Worm (Caenorhabditis elegans) whole organism, L4/young adult: ENCODE data around the gene acp-6.

Source experiments
- W03F9.2 ChIP-seq: fragments of 150-350 bp; optimal IDR thresholded peaks from 2 replicates; lab custom pipeline; 2014; ENCODE audit warnings: missing biosample characterization, missing genetic modification characterization
- dao-5 ChIP-seq: sonication (generic microtip); optimal IDR thresholded peaks from 2 replicates; lab custom pipeline; 2016; ENCODE audit warnings: missing genotype, missing genetic modification characterization, moderate library complexity, missing compliant biosample characterization
- him-1 ChIP-seq: sonication (generic microtip); optimal IDR thresholded peaks from 2 replicates; lab custom pipeline; 2016; ENCODE audit warnings: missing genotype, missing genetic modification reagents, missing genetic modification characterization, missing compliant biosample characterization

The acp-6 gene

ce11 chrIV:6426089-6426715 is at the start of gene acp-6:
Gene acp-6, minus strand, starts transcription at chrIV:6426139.
- TF ChIP-seq him-1 (tag; lab: Kevin White, UChicago), result no peak
- no peak for TF ChIP-seq dao-5
- no peak for TF ChIP-seq W03F9.2 (tag; lab: Kevin White, UChicago)

DNA sequence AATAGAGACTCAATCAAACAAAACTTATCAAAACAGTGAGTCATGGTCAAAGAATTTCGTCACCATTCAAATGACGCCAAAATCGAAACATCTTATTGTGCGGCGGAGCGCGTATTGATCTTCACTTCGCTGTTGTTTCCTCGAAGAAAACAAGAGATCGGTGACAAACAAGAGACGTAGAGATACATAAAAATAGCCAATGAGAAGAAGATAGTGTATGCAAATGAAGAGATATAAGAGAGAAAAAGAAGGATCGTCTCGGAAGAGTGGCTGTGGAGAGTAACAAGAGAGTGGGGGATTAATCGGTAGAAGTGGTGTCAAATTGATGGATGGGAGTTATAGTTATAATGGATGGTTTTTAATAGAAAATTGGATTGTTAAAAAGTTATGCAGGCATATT is 48.8 kb upstream of the acp-6 start:
- TF ChIP-seq dao-5 (no peak), him-1 (tag; lab: Kevin White, UChicago) (no peak), W03F9.2 (tag; lab: Kevin White, UChicago) (no peak)

DNA sequence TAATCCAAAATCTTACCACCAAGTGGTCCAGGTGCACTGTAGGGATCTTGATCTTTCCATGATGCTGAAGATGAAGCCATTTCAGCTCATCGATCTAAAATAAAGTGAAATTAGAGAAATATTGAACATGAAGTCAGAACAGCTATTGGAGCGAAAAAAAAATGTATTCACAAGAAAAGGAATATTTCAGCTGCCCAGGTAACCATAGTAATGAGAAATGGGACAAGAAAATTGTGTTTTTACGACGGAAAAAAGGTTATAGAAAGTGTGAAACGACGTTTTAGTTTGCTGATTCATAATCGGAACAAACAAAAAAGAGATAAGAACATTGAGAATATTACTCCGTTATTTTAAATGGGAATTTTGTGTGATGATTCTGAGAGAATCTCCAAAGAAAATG is 47.2 kb upstream of the acp-6 start, which contains the start of gene Y73B6BL.27:
Y73B6BL.27 (minus strand) TSS at position 101 of the 400 bp plus-strand sequence.
- TF ChIP-seq W03F9.2 (tag; lab: Kevin White, UChicago) (no peak), him-1 (tag; lab: Kevin White, UChicago) (no peak), dao-5 (no peak)

ce11 chrIV:6471216-6471615 is 45.3 kb upstream of the acp-6 start, which contains the start of gene tmed-13:
Gene tmed-13, minus strand, starts transcription at chrIV:6471384.
- TF ChIP-seq him-1 (tag; lab: Kevin White, UChicago) (no peak), dao-5 (no peak), W03F9.2 (tag; lab: Kevin White, UChicago) (no peak)

DNA sequence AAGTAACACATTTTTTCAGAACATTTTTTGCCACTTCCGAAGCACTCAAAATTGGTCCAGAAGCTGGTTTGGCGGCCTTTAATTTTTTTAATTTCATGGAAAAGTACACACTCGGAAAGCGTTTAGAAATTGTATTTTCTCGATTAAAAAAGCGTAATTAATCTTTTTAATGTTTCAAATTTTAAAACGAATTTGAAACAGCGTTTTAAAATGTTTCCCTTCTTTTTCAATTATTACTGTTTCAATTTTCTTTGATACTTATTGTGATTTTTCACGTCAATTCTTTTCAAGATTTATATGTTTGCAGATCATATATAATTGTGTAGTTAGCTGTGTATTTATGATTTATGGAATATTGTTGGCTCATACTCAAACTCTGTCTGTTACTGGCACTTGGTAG is 38.1 kb upstream of the acp-6 start, which contains the start of gene acr-25:
acr-25 (plus strand) TSS at position 301 of the 400 bp plus-strand sequence.
- TF ChIP-seq W03F9.2 (tag; lab: Kevin White, UChicago) (no peak), him-1 (tag; lab: Kevin White, UChicago) (no peak), dao-5 (no peak)

ce11 chrIV:6460596-6460995 is 34.7 kb upstream of the acp-6 start:
- TF ChIP-seq W03F9.2 (tag; lab: Kevin White, UChicago), result no peak
- TF ChIP-seq him-1 (tag; lab: Kevin White, UChicago), result no peak
- no peak for TF ChIP-seq dao-5

DNA sequence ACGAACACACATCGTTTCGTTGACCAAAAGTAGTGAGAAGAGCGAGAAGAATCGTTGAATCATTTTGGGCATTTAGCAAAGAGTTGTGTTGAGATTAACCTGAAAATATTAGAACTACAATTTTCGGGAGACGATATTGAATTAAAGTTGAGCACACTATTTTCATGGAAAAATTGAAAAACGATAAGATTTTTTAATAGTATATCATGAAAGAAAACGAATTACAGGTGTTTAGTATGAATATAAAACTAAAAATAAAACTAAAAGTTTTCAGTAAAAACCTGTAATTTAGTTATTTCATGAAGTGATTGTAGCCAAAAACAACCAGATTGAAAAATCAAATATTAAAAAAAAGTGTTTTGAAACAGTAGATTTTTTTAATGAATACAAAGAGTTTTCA is 31.5 kb upstream of the acp-6 start, which contains the start of gene lgc-10:
lgc-10 (minus strand) TSS at position 101 of the 400 bp plus-strand sequence.
- TF ChIP-seq W03F9.2 (tag; lab: Kevin White, UChicago) (no peak), him-1 (tag; lab: Kevin White, UChicago) (no peak), dao-5 (no peak)

- TF ChIP-seq him-1 (tag; lab: Kevin White, UChicago) (no peak), dao-5 (no peak), W03F9.2 (tag; lab: Kevin White, UChicago) (no peak)
These were observed 17.1 kb upstream of the acp-6 start for ce11 chrIV:6443018-6443417.

- TF ChIP-seq dao-5 (no peak), him-1 (tag; lab: Kevin White, UChicago) (no peak), W03F9.2 (tag; lab: Kevin White, UChicago) (no peak)
These were observed 16.2 kb upstream of the acp-6 start for ce11 chrIV:6442016-6442618.

- no peak for TF ChIP-seq W03F9.2 (tag; lab: Kevin White, UChicago)
- no peak for TF ChIP-seq him-1 (tag; lab: Kevin White, UChicago)
- no peak for TF ChIP-seq dao-5
These were observed 15.7 kb upstream of the acp-6 start, which contains the start of gene Y73B6BL.31 for ce11 chrIV:6441601-6442000. Gene Y73B6BL.31, plus strand, starts transcription at chrIV:6441901.

DNA sequence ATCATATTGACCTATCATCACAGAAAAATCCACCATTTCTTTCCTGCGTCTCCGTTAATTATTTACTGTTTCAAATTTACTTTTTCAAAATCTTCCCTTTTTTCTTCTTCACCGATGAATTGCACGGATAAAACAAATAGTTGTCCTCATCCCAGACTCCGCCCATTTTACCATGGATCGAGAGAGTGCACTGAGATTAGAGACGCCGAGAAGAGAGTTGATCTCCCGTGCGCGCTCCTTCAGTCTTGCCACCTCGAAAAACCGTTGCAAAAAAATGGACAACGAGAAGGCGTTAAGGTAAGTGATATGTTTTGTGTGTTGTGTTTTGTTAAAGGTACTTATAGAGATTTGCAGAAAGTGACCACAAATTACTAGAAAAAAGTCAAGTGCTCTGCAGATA is 12.1 kb upstream of the acp-6 start, which contains the start of gene dlc-5:
dlc-5 (plus strand) TSS at position 154 of the 400 bp plus-strand sequence.
- TF ChIP-seq him-1 (tag; lab: Kevin White, UChicago), result no peak
- TF ChIP-seq W03F9.2 (tag; lab: Kevin White, UChicago), result no peak
- TF ChIP-seq dao-5, result no peak

DNA sequence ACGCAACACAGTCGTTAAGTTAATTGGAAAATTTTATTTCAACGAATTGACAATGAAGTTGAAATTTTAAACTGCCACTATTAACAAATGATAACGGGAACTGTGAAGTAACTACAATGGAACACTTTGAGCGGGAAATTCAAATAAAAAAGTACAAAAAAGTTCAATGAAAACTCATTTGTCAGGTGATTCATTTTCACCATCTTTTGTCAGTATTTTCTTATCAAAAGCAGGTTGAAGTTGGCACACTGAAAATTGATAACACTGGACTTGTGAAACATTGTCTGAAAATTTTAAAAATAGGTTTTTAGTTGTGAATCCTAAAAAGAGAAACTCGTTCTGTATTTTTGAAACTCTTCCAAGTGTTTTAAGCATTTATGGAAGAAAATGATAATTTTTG is 7.5 kb upstream of the acp-6 start:
- TF ChIP-seq dao-5 (no peak), W03F9.2 (tag; lab: Kevin White, UChicago) (peak; percentile 2), him-1 (tag; lab: Kevin White, UChicago) (no peak)

DNA sequence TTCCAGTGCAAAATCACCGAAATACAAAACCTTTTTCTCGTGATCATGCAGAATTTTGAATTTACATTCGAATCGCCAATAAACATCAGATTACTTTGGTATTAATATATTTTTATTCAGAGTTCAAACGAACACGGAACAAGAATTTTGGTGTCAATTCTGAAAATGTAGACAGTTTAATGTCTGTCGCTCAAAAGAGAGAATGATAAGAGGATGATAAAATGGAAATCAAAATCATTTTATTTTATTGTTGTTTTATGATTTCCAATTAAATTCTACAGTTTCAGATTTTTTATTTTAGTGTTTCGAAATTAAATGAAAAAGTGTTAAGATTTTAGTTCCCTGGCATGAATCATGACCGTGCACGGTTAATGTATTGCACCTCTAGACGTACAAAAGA is 6.4 kb upstream of the acp-6 start:
- TF ChIP-seq him-1 (tag; lab: Kevin White, UChicago) (no peak), dao-5 (no peak), W03F9.2 (tag; lab: Kevin White, UChicago) (no peak)

ce11 chrIV:6431582-6431981 is 5.6 kb upstream of the acp-6 start, which contains the start of gene acp-7:
Gene acp-7, minus strand, starts transcription at chrIV:6431682.
- TF ChIP-seq W03F9.2 (tag; lab: Kevin White, UChicago), result no peak
- TF ChIP-seq him-1 (tag; lab: Kevin White, UChicago), result no peak
- no peak for TF ChIP-seq dao-5
